Worm (Caenorhabditis elegans) whole organism, mixed stage, embryonic: ENCODE measurements around the gene Y53G8AM.8.

Experiments used
- blmp-1 ChIP-seq: fragments of 150-350 bp; optimal IDR thresholded peaks from 2 replicates; lab custom pipeline; 2014; ENCODE audit warnings: missing biosample characterization, missing genetic modification characterization
- ces-1 ChIP-seq: fragments of 150-350 bp; optimal IDR thresholded peaks from 2 replicates; lab custom pipeline; 2014; ENCODE audit warnings: missing biosample characterization, missing genetic modification reagents, missing genetic modification characterization
- lin-13 ChIP-seq: fragments of 150-350 bp; optimal IDR thresholded peaks from 2 replicates; lab custom pipeline; 2014; ENCODE audit warnings: missing biosample characterization, missing genetic modification characterization
- lsy-2 ChIP-seq: fragments of 150-350 bp; optimal IDR thresholded peaks from 2 replicates; lab custom pipeline; 2014; ENCODE audit warnings: missing biosample characterization, missing genetic modification characterization
- mab-5 ChIP-seq: fragments of 150-350 bp; optimal IDR thresholded peaks from 2 replicates; lab custom pipeline; 2014; ENCODE audit warnings: missing biosample characterization, missing genetic modification characterization
- nhr-2 ChIP-seq: fragments of 150-350 bp; optimal IDR thresholded peaks from 2 replicates; lab custom pipeline; 2014; ENCODE audit warnings: missing biosample characterization, missing genetic modification characterization
- nhr-237 ChIP-seq: fragments of 150-350 bp; optimal IDR thresholded peaks from 2 replicates; lab custom pipeline; 2014; ENCODE audit warnings: missing biosample characterization, missing genetic modification characterization
- pha-4 ChIP-seq: fragments of 150-350 bp; optimal IDR thresholded peaks from 2 replicates; lab custom pipeline; 2018; ENCODE audit warnings: missing biosample characterization, missing genetic modification reagents, missing genetic modification characterization
- snpc-4 ChIP-seq: fragments of 150-350 bp; optimal IDR thresholded peaks from 2 replicates; lab custom pipeline; 2014; ENCODE audit warnings: missing biosample characterization, missing genetic modification characterization
- unc-39 ChIP-seq: fragments of 150-350 bp; optimal IDR thresholded peaks from 2 replicates; lab custom pipeline; 2014; ENCODE audit warnings: missing biosample characterization, missing genetic modification characterization
- unc-62 ChIP-seq: fragments of 150-350 bp; optimal IDR thresholded peaks from 2 replicates; lab custom pipeline; 2014; ENCODE audit warnings: missing biosample characterization, missing genetic modification reagents, missing genetic modification characterization
- ztf-11 ChIP-seq: fragments of 150-350 bp; optimal IDR thresholded peaks from 2 replicates; lab custom pipeline; 2014; ENCODE audit warnings: missing biosample characterization, missing genetic modification characterization

DNA sequence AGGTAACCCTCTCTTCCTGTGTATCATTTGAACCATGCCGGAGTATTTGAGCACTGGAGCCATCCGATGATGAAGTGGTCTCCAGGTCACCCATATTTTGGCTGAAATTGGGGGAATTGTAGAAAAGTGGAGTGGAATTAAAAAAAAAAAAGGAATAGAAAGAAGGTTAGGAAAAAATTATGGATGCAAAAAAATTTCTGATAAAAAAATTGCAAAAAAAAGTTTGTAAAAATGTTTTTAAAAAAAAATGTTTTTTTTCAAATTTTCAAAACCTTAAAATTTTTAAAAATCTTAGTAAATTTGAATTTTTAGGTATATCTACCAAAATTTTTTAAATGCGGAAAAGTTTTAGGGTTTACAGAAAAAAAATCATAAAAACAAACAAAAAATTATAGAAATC is 59.5 kb downstream of the Y53G8AM.8 start, which contains the start of gene frm-8:
- TF ChIP-seq unc-39 (tag; lab: Kevin White, UChicago) (no peak), ces-1 (GFP tag; lab: Kevin White, UChicago) (no peak), unc-62 (no peak), lsy-2 (tag; lab: Kevin White, UChicago) (no peak), snpc-4 (no peak), blmp-1 (tag; lab: Kevin White, UChicago) (no peak), pha-4 (tag; lab: Kevin White, UChicago) (no peak), nhr-2 (tag; lab: Kevin White, UChicago) (no peak), lin-13 (no peak), nhr-237 (tag; lab: Kevin White, UChicago) (no peak), ztf-11 (tag; lab: Kevin White, UChicago) (no peak), mab-5 (tag; lab: Kevin White, UChicago) (no peak)
